Worm (Caenorhabditis elegans) whole organism, mixed stage, embryonic: ENCODE measurements around the gene gasr-8.

ENCODE experiments used
- ces-1 ChIP-seq: fragments of 150-350 bp; optimal IDR thresholded peaks from 2 replicates; lab custom pipeline; 2014; ENCODE audit warnings: missing biosample characterization, missing genetic modification reagents, missing genetic modification characterization
- nhr-28 ChIP-seq: fragments of 150-350 bp; optimal IDR thresholded peaks from 2 replicates; lab custom pipeline; 2014; ENCODE audit warnings: missing biosample characterization, missing genetic modification characterization
- snpc-4 ChIP-seq: fragments of 150-350 bp; optimal IDR thresholded peaks from 2 replicates; lab custom pipeline; 2014; ENCODE audit warnings: missing biosample characterization, missing genetic modification characterization
- unc-39 ChIP-seq: fragments of 150-350 bp; optimal IDR thresholded peaks from 2 replicates; lab custom pipeline; 2014; ENCODE audit warnings: missing biosample characterization, missing genetic modification characterization
- unc-62 ChIP-seq: fragments of 150-350 bp; optimal IDR thresholded peaks from 2 replicates; lab custom pipeline; 2014; ENCODE audit warnings: missing biosample characterization, missing genetic modification reagents, missing genetic modification characterization

- TF ChIP-seq ces-1 (GFP tag; lab: Kevin White, UChicago) (no peak), nhr-28 (no peak), unc-39 (tag; lab: Kevin White, UChicago) (no peak), unc-62 (GFP tag; lab: Kevin White, UChicago) (no peak), snpc-4 (tag; lab: Kevin White, UChicago) (no peak)
Measured at ce11 chrV:14712316-14712715, 23.4 kb downstream of the gasr-8 start, which contains the start of gene R08A2.5.
